Worm (Caenorhabditis elegans) whole organism, L4 larva: ENCODE results near the gene srh-74.

Source experiments
- aly-2 ChIP-seq: sonication (generic microtip); optimal IDR thresholded peaks from 2 replicates; lab custom pipeline; 2018; ENCODE audit warnings: missing biosample characterization, missing genetic modification characterization
- arid-1 ChIP-seq: fragments of 200-800 bp; sonication (Bioruptor generic); conservative IDR thresholded peaks from 2 replicates; pipeline ENCODE4 v1.3.6; 2022; ENCODE audit warnings: missing genetic modification reagents, missing genetic modification characterization, missing compliant biosample characterization
- fkh-10 ChIP-seq: fragments of 150-350 bp; optimal IDR thresholded peaks from 2 replicates; lab custom pipeline; 2014; ENCODE audit warnings: missing biosample characterization, missing genetic modification reagents, missing genetic modification characterization
- lin-13 ChIP-seq: fragments of 150-350 bp; optimal IDR thresholded peaks from 2 replicates; lab custom pipeline; 2014; ENCODE audit warnings: missing biosample characterization, missing genetic modification reagents, missing genetic modification characterization
- lsy-2 ChIP-seq, 2 experiments: fragments of 150-350 bp in 1 of 2; sonication (generic microtip) in 1 of 2; optimal IDR thresholded peaks; 2 replicates each; lab custom pipeline; 2014 to 2017; ENCODE audit warnings: missing biosample characterization in 2 of 2, missing genetic modification characterization in 2 of 2
- nhr-48 ChIP-seq: sonication (generic microtip); optimal IDR thresholded peaks from 2 replicates; lab custom pipeline; 2016; ENCODE audit warnings: mild to moderate bottlenecking, missing genetic modification characterization, missing compliant biosample characterization
- nhr-77 ChIP-seq: fragments of 150-350 bp; optimal IDR thresholded peaks from 2 replicates; lab custom pipeline; 2014; ENCODE audit warnings: missing biosample characterization, missing genetic modification characterization
- pha-4 ChIP-seq, 2 experiments: fragments of 150-350 bp in 1 of 2; fragments of 200-800 bp in 1 of 2; sonication (Bioruptor generic) in 1 of 2; IDR thresholded peaks in 1 of 2; optimal IDR thresholded peaks in 1 of 2; 2 replicates each; pipeline versions ENCODE4 v1.3.6 to Lab custom; 2014 to 2022; ENCODE audit warnings: missing genetic modification characterization in 2 of 2, missing genetic modification reagents in 2 of 2, missing biosample characterization in 1 of 2, missing compliant biosample characterization in 1 of 2
- skn-1 ChIP-seq: fragments of 150-350 bp; optimal IDR thresholded peaks from 2 replicates; lab custom pipeline; 2014; ENCODE audit warnings: missing biosample characterization, missing genetic modification characterization
- unc-39 ChIP-seq: sonication (generic microtip); optimal IDR thresholded peaks from 2 replicates; lab custom pipeline; 2017; ENCODE audit warnings: missing biosample characterization, missing genetic modification characterization
- zag-1 ChIP-seq: fragments of 150-350 bp; optimal IDR thresholded peaks from 2 replicates; lab custom pipeline; 2014; ENCODE audit warnings: missing biosample characterization, missing genetic modification characterization
- zip-11 ChIP-seq: fragments of 200-800 bp; sonication (Bioruptor generic); IDR thresholded peaks from 2 replicates; pipeline ENCODE4 v1.3.6; 2022; ENCODE audit warnings: missing genetic modification characterization, missing compliant biosample characterization

DNA sequence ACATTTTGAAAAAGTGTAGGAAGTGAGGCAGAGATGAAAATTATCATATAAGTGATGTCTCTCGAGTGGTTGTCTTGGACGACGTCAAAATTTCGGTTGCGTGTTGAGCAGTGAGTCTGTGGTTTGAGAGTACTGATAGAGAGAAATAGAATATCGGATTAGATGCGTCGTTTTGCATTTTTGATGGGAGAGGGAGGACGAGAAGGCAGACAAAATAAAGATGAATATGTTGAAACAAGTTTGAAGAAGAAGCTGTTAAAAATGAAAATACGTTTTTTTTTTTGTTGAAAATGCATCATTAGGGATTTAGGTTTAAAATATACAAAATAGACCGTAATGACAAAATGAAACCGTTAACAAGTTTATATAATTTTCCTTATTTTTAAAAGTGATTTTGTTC is 14.5 kb upstream of the srh-74 start, which contains the start of gene T04C12.9:
- no peak for TF ChIP-seq nhr-48 (tag; lab: Kevin White, UChicago)
- TF ChIP-seq zip-11 (GFP tag; lab: Robert Waterston, UW), result no peak
- TF ChIP-seq skn-1 (tag; lab: Kevin White, UChicago), result no peak
- no peak for TF ChIP-seq pha-4 (GFP tag; IDR thresholded peaks at IDR 0.05; lab: Robert Waterston, UW)
- TF ChIP-seq pha-4 (tag; optimal IDR thresholded peaks at IDR 0.05; lab: Kevin White, UChicago), result no peak
- no peak for TF ChIP-seq lsy-2 (tag; optimal IDR thresholded peaks at IDR 0.05; lab: Kevin White, UChicago)
- no peak for TF ChIP-seq lin-13
- no peak for TF ChIP-seq aly-2 (tag; lab: Kevin White, UChicago)
- TF ChIP-seq arid-1 (GFP tag; lab: Robert Waterston, UW), result no peak
- TF ChIP-seq fkh-10, result no peak
- TF ChIP-seq unc-39, result no peak
- TF ChIP-seq zag-1 (tag; lab: Kevin White, UChicago), result no peak
- no peak for TF ChIP-seq nhr-77 (tag; lab: Kevin White, UChicago)
